Worm (Caenorhabditis elegans) whole organism, late embryonic: Measurements from ENCODE around the gene srd-17.

Source experiments
- T23F11.4 ChIP-seq: fragments of 200-800 bp; sonication (Bioruptor generic); optimal IDR thresholded peaks from 2 replicates; lab custom pipeline; 2018; ENCODE audit warnings: mild to moderate bottlenecking, missing genetic modification characterization, missing compliant biosample characterization
- dmd-4 ChIP-seq: sonication (generic microtip); optimal IDR thresholded peaks from 2 replicates; lab custom pipeline; 2016; ENCODE audit warnings: borderline replicate concordance, missing genetic modification characterization, missing compliant biosample characterization
- rnt-1 ChIP-seq: sonication (generic microtip); optimal IDR thresholded peaks from 2 replicates; lab custom pipeline; 2016; ENCODE audit warnings: missing genetic modification characterization, missing compliant biosample characterization
- tbx-2 ChIP-seq: sonication (generic microtip); optimal IDR thresholded peaks from 2 replicates; lab custom pipeline; 2016; ENCODE audit warnings: missing genetic modification characterization, missing compliant biosample characterization
- unc-3 ChIP-seq, 2 experiments: fragments of 200-800 bp in 1 of 2; sonication (Bioruptor generic) in 1 of 2; sonication (generic microtip) in 1 of 2; conservative IDR thresholded peaks in 1 of 2; optimal IDR thresholded peaks in 1 of 2; 2 replicates each; pipeline versions ENCODE4 v1.3.6 to Lab custom; 2016 to 2022; ENCODE audit warnings: missing compliant biosample characterization in 2 of 2, missing genetic modification characterization in 2 of 2, missing genetic modification reagents in 1 of 2
- unc-42 ChIP-seq: sonication (generic microtip); optimal IDR thresholded peaks from 2 replicates; lab custom pipeline; 2016; ENCODE audit warnings: missing genotype, missing genetic modification characterization, missing compliant biosample characterization

- TF ChIP-seq rnt-1 (tag; lab: Kevin White, UChicago) (no peak), tbx-2 (tag; lab: Kevin White, UChicago) (no peak), unc-3 (GFP tag; conservative IDR thresholded peaks at IDR 0.05; lab: Robert Waterston, UW) (no peak), unc-3 (tag; optimal IDR thresholded peaks at IDR 0.05; lab: Kevin White, UChicago) (no peak), unc-42 (peak; percentile 75), T23F11.4 (no peak), dmd-4 (no peak)
Observed at ce11 chrV:13459323-13459722, 26.8 kb upstream of the srd-17 start, which contains the start of gene bath-39.
